Fruit fly (Drosophila melanogaster): Measurements from ENCODE around the gene NaPi-III.

dm6 chr3L:11085810-11086209 lies 37.3 kb upstream of the NaPi-III start:
- TF ChIP-seq CG8478 (optimal IDR thresholded peaks at IDR 0.05) (no peak), CTCF (optimal IDR thresholded peaks at IDR 0.05) (no peak)

Data from S2 (cell line).